Worm (Caenorhabditis elegans): ENCODE results near the gene sre-36.

The sre-36 gene

ce11 chrV:16429940-16430339 is 30.5 kb downstream of the sre-36 start, which contains the start of gene str-73:
Gene str-73 (plus strand): TSS chrV:16430240.
- TF ChIP-seq ztf-16 (tag; optimal IDR thresholded peaks at IDR 0.05) (no peak), mec-3 (tag; optimal IDR thresholded peaks at IDR 0.05; ENCODE audit: borderline replicate concordance) (no peak), fkh-6 (tag; optimal IDR thresholded peaks at IDR 0.05) (no peak), C38D4.7 (GFP tag; optimal IDR thresholded peaks at IDR 0.05) (no peak)

DNA sequence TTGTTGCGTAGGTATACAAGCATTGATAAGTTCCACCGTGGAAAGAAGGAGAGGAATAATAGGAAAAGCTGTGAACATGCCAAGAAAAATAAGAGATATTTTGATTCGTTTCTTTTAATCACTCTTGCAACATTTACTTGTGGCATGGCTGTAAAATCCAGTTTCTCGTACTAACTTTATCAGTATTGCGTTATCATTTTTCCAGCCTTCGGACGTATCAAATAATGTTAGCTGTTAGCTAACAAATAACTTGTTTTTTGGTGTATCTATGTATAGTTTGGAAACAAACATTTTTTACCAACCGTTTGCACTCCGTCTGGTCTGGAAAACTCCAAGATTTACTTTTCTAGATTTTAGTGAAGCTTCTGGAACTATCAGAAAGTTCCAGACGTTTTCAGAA is 34.0 kb downstream of the sre-36 start, which contains the start of gene clec-234:
Gene clec-234, minus strand, starts transcription at position 101 of the 400 bp plus-strand sequence.
- TF ChIP-seq madf-2 (tag; optimal IDR thresholded peaks at IDR 0.05) (no peak), ceh-22 (tag; optimal IDR thresholded peaks at IDR 0.05) (no peak), T23F11.4 (GFP tag; optimal IDR thresholded peaks at IDR 0.05) (no peak), che-1 (tag; optimal IDR thresholded peaks at IDR 0.05) (no peak), C38D4.7 (GFP tag; optimal IDR thresholded peaks at IDR 0.05) (no peak), fax-1 (tag; optimal IDR thresholded peaks at IDR 0.05) (no peak), unc-42 (tag; optimal IDR thresholded peaks at IDR 0.05) (no peak), nfya-1 (tag; optimal IDR thresholded peaks at IDR 0.05) (no peak), F13H6.1 (tag; optimal IDR thresholded peaks at IDR 0.05) (no peak), dve-1 (tag; optimal IDR thresholded peaks at IDR 0.05) (no peak), ref-2 (tag; optimal IDR thresholded peaks at IDR 0.05) (no peak), lin-11 (tag; optimal IDR thresholded peaks at IDR 0.05) (no peak), ttx-3 (tag; optimal IDR thresholded peaks at IDR 0.05) (no peak), ceh-31 (tag; optimal IDR thresholded peaks at IDR 0.05) (no peak), fkh-6 (tag; optimal IDR thresholded peaks at IDR 0.05) (no peak)

DNA sequence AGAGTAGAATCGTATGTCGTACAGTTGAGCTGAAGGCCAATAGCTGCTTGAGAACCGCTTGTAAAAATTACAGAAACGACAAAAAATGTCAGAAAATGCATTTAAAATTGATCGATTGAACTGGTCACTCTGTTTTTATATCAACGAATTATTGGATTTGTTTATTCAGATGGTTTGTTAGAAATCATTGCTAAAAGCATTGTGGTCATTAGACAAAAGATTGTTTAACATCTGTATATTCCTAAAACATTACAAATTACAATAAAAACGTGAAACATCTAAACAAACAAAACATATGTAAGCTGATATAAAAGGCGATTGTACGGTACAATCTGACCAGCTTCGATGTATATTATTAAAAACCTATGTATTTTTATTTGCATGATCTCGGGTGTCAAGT is 36.0 kb downstream of the sre-36 start, which contains the start of the genes F26D2.13 and F26D2.14:
Gene F26D2.13, minus strand, starts transcription at position 101 of the 400 bp plus-strand sequence.
Gene F26D2.14, plus strand, starts transcription at position 346 of the 400 bp plus-strand sequence.
- TF ChIP-seq madf-2 (tag; optimal IDR thresholded peaks at IDR 0.05) (no peak), elt-2 (tag; optimal IDR thresholded peaks at IDR 0.05) (no peak), hlh-8 (tag; optimal IDR thresholded peaks at IDR 0.05) (no peak), fkh-6 (tag; optimal IDR thresholded peaks at IDR 0.05) (no peak), ceh-24 (tag; optimal IDR thresholded peaks at IDR 0.05) (no peak), sox-4 (tag; optimal IDR thresholded peaks at IDR 0.05) (no peak), K02D7.2 (tag; optimal IDR thresholded peaks at IDR 0.05) (no peak), ceh-9 (tag; optimal IDR thresholded peaks at IDR 0.05) (no peak), pqm-1 (tag; optimal IDR thresholded peaks at IDR 0.05) (no peak), ets-4 (tag; optimal IDR thresholded peaks at IDR 0.05) (no peak), ahr-1 (tag; optimal IDR thresholded peaks at IDR 0.05) (no peak)

- TF ChIP-seq unc-86 (tag; optimal IDR thresholded peaks at IDR 0.05) (no peak), zip-5 (tag; optimal IDR thresholded peaks at IDR 0.05) (no peak), ceh-45 (GFP tag; IDR thresholded peaks at IDR 0.05) (no peak), ref-2 (tag; optimal IDR thresholded peaks at IDR 0.05) (no peak), ceh-19 (GFP tag; optimal IDR thresholded peaks at IDR 0.05) (no peak), sox-2 (GFP tag; IDR thresholded peaks at IDR 0.05) (no peak), pag-3 (tag; optimal IDR thresholded peaks at IDR 0.05; ENCODE audit: borderline replicate concordance) (no peak), C08G9.2 (tag; optimal IDR thresholded peaks at IDR 0.05) (no peak), sdc-2 (tag; optimal IDR thresholded peaks at IDR 0.05) (no peak), ztf-16 (tag; optimal IDR thresholded peaks at IDR 0.05) (no peak), F13H6.1 (tag; optimal IDR thresholded peaks at IDR 0.05) (no peak), nhr-232 (tag; optimal IDR thresholded peaks at IDR 0.05) (no peak), ceh-34 (tag; optimal IDR thresholded peaks at IDR 0.05) (no peak), pat-9 (tag; optimal IDR thresholded peaks at IDR 0.05) (no peak), unc-55 (GFP tag; optimal IDR thresholded peaks at IDR 0.05) (no peak), ceh-2 (tag; optimal IDR thresholded peaks at IDR 0.05) (no peak), hlh-6 (tag; optimal IDR thresholded peaks at IDR 0.05) (no peak), pqm-1 (tag; optimal IDR thresholded peaks at IDR 0.05) (no peak), pax-1 (tag; optimal IDR thresholded peaks at IDR 0.05) (no peak), Y22D7AL.16 (tag; optimal IDR thresholded peaks at IDR 0.05) (no peak)
Measured at ce11 chrV:16437546-16437945, 38.1 kb downstream of the sre-36 start, which contains the start of gene F26D2.15. Gene F26D2.15 (plus strand): TSS chrV:16437846.
